Fruit fly (Drosophila melanogaster): ENCODE data around the gene CG8036.

The CG8036 gene

DNA sequence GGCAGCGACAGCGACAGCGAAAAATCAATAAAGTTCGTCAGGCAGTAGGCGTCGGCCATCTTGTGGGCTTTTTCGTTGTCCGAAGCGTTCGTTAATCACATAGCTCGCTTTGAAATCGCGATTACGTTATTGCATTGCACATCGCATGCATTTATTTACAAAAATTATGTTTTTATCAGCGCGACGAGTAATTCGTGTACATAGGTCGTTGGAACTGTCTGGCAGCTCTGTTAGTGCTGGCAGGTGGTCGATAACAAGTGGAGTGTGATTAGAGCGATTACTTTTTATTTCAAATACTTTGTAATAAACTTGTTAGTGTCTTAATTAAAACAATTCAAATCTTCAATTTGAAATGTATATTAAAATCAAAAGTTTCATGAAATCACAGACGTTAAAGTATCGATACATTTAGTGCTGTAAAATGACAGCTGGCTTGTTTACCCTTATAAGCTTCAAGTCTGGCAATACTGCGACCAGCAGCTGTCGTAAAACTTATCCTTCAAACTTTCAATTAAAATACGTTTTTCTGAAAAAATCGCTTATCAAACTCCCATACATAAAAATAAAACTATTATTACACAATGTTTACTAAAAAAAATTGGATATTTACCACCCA, 3.9 kb upstream of the CG8036 start, which contains the start of gene CG8032 (continued):
- TF ChIP-seq Bdp1 (GFP tag; optimal IDR thresholded peaks at IDR 0.05), result peak; percentile 14
- TF ChIP-seq Sin3A (optimal IDR thresholded peaks at IDR 0.05), result peak; percentile 70
- TF ChIP-seq ind (GFP tag; optimal IDR thresholded peaks at IDR 0.05), result peak; percentile 61
- TF ChIP-seq HLH4C (GFP tag; IDR thresholded peaks at IDR 0.05; ENCODE audit: partially characterized antibody), result peak; percentile 59; the same call in 2 of the 3 replicates
- no peak for TF ChIP-seq HHEX (GFP tag; optimal IDR thresholded peaks at IDR 0.05)
- no peak for TF ChIP-seq wdn (GFP tag; IDR thresholded peaks at IDR 0.05)
- peak; percentile 11 for TF ChIP-seq CG17385 (GFP tag; optimal IDR thresholded peaks at IDR 0.05)
- TF ChIP-seq CG12942 (GFP tag; optimal IDR thresholded peaks at IDR 0.05), result peak; percentile 32
- no peak for TF ChIP-seq eve (GFP tag; optimal IDR thresholded peaks at IDR 0.05)
- peak; percentile 62 for TF ChIP-seq sna (GFP tag; IDR thresholded peaks at IDR 0.05; ENCODE audit: partially characterized antibody)
- peak; percentile 4 for TF ChIP-seq Six4 (GFP tag; optimal IDR thresholded peaks at IDR 0.05)
- TF ChIP-seq shn (GFP tag; optimal IDR thresholded peaks at IDR 0.05), result peak; percentile 36
- TF ChIP-seq Taf1 (GFP tag; IDR thresholded peaks at IDR 0.05), result 0 out of 2 replicates have a peak, but pooled peaks have one; percentile 24
- TF ChIP-seq CG6654 (GFP tag; optimal IDR thresholded peaks at IDR 0.05), result no peak
- TF ChIP-seq lbe (GFP tag; optimal IDR thresholded peaks at IDR 0.05), result peak; percentile 16
- peak; percentile 50 for TF ChIP-seq Nf-YC (tag; optimal IDR thresholded peaks at IDR 0.05)
- peak; percentile 64 for TF ChIP-seq CG8944 (GFP tag; optimal IDR thresholded peaks at IDR 0.05)
- TF ChIP-seq CG1024 (GFP tag; IDR thresholded peaks at IDR 0.05), result no peak
- TF ChIP-seq Scr (GFP tag; IDR thresholded peaks at IDR 0.05; ENCODE audit: partially characterized antibody), result peak; percentile 77
- TF ChIP-seq luna (GFP tag; optimal IDR thresholded peaks at IDR 0.05), result peak; percentile 13
- peak; percentile 62 for TF ChIP-seq CG13424 (tag; optimal IDR thresholded peaks at IDR 0.05)
- peak in 1 of 2 experiments; percentile 39 for TF ChIP-seq chif (GFP tag; optimal IDR thresholded peaks at IDR 0.05)
- TF ChIP-seq onecut (GFP tag; IDR thresholded peaks at IDR 0.05), result peak; percentile 98
- TF ChIP-seq Mrtf (GFP tag; IDR thresholded peaks at IDR 0.05), result 0 out of 3 replicates have a peak, but pooled peaks have one; percentile 36
- peak; percentile 41 for TF ChIP-seq CG11504 (tag; optimal IDR thresholded peaks at IDR 0.05)
- peak; percentile 46 for TF ChIP-seq CG13894 (tag; optimal IDR thresholded peaks at IDR 0.05)
- TF ChIP-seq CG33557 (GFP tag; optimal IDR thresholded peaks at IDR 0.05), result peak; percentile 32
- no peak for TF ChIP-seq sens-2 (GFP tag; IDR thresholded peaks at IDR 0.05)
- TF ChIP-seq PHDP (tag; optimal IDR thresholded peaks at IDR 0.05), result peak; percentile 30
- TF ChIP-seq Ada2b (GFP tag; IDR thresholded peaks at IDR 0.05), result no peak
- no peak for TF ChIP-seq wek (GFP tag; optimal IDR thresholded peaks at IDR 0.05)
- no peak for TF ChIP-seq CG11093 (GFP tag; IDR thresholded peaks at IDR 0.05)
- TF ChIP-seq h (optimal IDR thresholded peaks at IDR 0.05), result no peak
- no peak for TF ChIP-seq CG9437 (GFP tag; optimal IDR thresholded peaks at IDR 0.05)
- TF ChIP-seq CG13775 (GFP tag; optimal IDR thresholded peaks at IDR 0.05), result peak; percentile 61
- TF ChIP-seq CG9932 (GFP tag; IDR thresholded peaks at IDR 0.05), result peak; percentile 72
- peak; percentile 16 for TF ChIP-seq tap (tag; optimal IDR thresholded peaks at IDR 0.05)
- TF ChIP-seq Gug (GFP tag; IDR thresholded peaks at IDR 0.05), result 0 out of 4 replicates have a peak, but pooled peaks have one; percentile 2
- peak; percentile 93 for TF ChIP-seq CG10267 (tag; optimal IDR thresholded peaks at IDR 0.05)
- peak; percentile 41 for TF ChIP-seq CG7839 (tag; optimal IDR thresholded peaks at IDR 0.05)
- TF ChIP-seq CG2116 (GFP tag; optimal IDR thresholded peaks at IDR 0.05), result peak; percentile 93
- TF ChIP-seq CG9797 (GFP tag; optimal IDR thresholded peaks at IDR 0.05), result peak; percentile 26
- peak; percentile 68 for TF ChIP-seq bab2 (GFP tag; optimal IDR thresholded peaks at IDR 0.05)
- TF ChIP-seq exex (tag; optimal IDR thresholded peaks at IDR 0.05), result peak; percentile 4
- TF ChIP-seq pho (GFP tag; optimal IDR thresholded peaks at IDR 0.05), result peak; percentile 20
- peak; percentile 65 for TF ChIP-seq Doc3 (GFP tag; IDR thresholded peaks at IDR 0.05; ENCODE audit: partially characterized antibody)
- peak; percentile 83 for TF ChIP-seq trem (tag; optimal IDR thresholded peaks at IDR 0.05)
- peak; percentile 54 for TF ChIP-seq CoRest (tag; optimal IDR thresholded peaks at IDR 0.05)
- peak; percentile 71 for TF ChIP-seq MESR4 (GFP tag; optimal IDR thresholded peaks at IDR 0.05)
- TF ChIP-seq Atf-2 (GFP tag; optimal IDR thresholded peaks at IDR 0.05), result peak; percentile 28

Data from whole organism, embryonic.